Fruit fly (Drosophila melanogaster) whole organism, embryonic: ENCODE data around the gene Vti1a.

Experiments used
- ATbp ChIP-seq: fragments of 200-800 bp; sonication (Bioruptor generic); optimal IDR thresholded peaks from 2 replicates; lab custom pipeline; 2017; ENCODE audit warnings: missing biosample characterization, mild to moderate bottlenecking, missing genetic modification characterization, missing genetic modification reagents
- BEAF-32 ChIP-seq: fragments of 200-800 bp; sonication (Bioruptor generic); optimal IDR thresholded peaks from 3 replicates; lab custom pipeline; 2017; ENCODE audit warnings: missing biosample characterization, missing genetic modification characterization, mild to moderate bottlenecking, moderate library complexity, missing genetic modification reagents
- CG11456 ChIP-seq: fragments of 200-800 bp; sonication (Bioruptor generic); IDR thresholded peaks from 3 replicates; pipeline ENCODE4 v1.3.6; 2022; ENCODE audit warnings: missing biosample characterization, missing genetic modification characterization
- CG11560 ChIP-seq: fragments of 200-800 bp; sonication (Bioruptor generic); IDR thresholded peaks from 3 replicates; pipeline ENCODE4 v1.3.6; 2022; ENCODE audit warnings: missing biosample characterization, missing genetic modification characterization
- CG12744 ChIP-seq: fragments of 200-800 bp; sonication (Bioruptor generic); optimal IDR thresholded peaks from 2 replicates; lab custom pipeline; 2016; ENCODE audit warnings: missing biosample characterization, missing genetic modification characterization
- CG12769 ChIP-seq: fragments of 200-800 bp; sonication (Bioruptor generic); optimal IDR thresholded peaks from 2 replicates; lab custom pipeline; 2019; ENCODE audit warnings: missing biosample characterization, mild to moderate bottlenecking, missing genetic modification characterization, moderate library complexity
- CG12942 ChIP-seq: fragments of 200-800 bp; sonication (Bioruptor generic); optimal IDR thresholded peaks from 3 replicates; lab custom pipeline; 2016; ENCODE audit warnings: missing biosample characterization, missing genetic modification characterization
- CG16813 ChIP-seq: fragments of 200-800 bp; sonication (Bioruptor generic); IDR thresholded peaks from 3 replicates; pipeline ENCODE4 v1.3.6; 2022; ENCODE audit warnings: missing biosample characterization, missing genetic modification characterization; ENCODE audit not compliant: partially characterized antibody
- CG16815 ChIP-seq: fragments of 200-800 bp; sonication (Bioruptor generic); optimal IDR thresholded peaks from 3 replicates; lab custom pipeline; 2017; ENCODE audit warnings: missing biosample characterization, mild to moderate bottlenecking, missing genetic modification characterization
- CG17186 ChIP-seq: fragments of 200-800 bp; sonication (Bioruptor generic); optimal IDR thresholded peaks from 3 replicates; lab custom pipeline; 2017; ENCODE audit warnings: missing biosample characterization, missing genetic modification reagents, missing genetic modification characterization
- CG31441 ChIP-seq: fragments of 200-800 bp; sonication (Bioruptor generic); IDR thresholded peaks from 2 replicates; pipeline ENCODE4 v1.3.6; 2022; ENCODE audit warnings: missing biosample characterization, missing genetic modification characterization
- CG7745 ChIP-seq: fragments of 200-800 bp; sonication (Bioruptor generic); optimal IDR thresholded peaks from 2 replicates; lab custom pipeline; 2018; ENCODE audit warnings: missing biosample characterization, mild to moderate bottlenecking, missing genetic modification characterization, moderate library complexity
- CHES-1-like ChIP-seq: fragments of 200-800 bp; sonication (Bioruptor generic); optimal IDR thresholded peaks from 2 replicates; lab custom pipeline; 2016; ENCODE audit warnings: missing biosample characterization, missing genetic modification characterization
- D19B ChIP-seq: fragments of 200-800 bp; sonication (Bioruptor generic); optimal IDR thresholded peaks from 2 replicates; lab custom pipeline; 2017; ENCODE audit warnings: missing biosample characterization, mild to moderate bottlenecking, missing genetic modification characterization
- Deaf1 ChIP-seq: fragments of 200-800 bp; optimal IDR thresholded peaks from 3 replicates; lab custom pipeline; 2019; ENCODE audit warnings: missing biosample characterization, mild to moderate bottlenecking, missing genetic modification characterization, moderate library complexity
- Dll ChIP-seq: fragments of 200-800 bp; sonication (Bioruptor generic); IDR thresholded peaks from 4 replicates; pipeline ENCODE4 v1.3.6; 2022; ENCODE audit warnings: missing biosample characterization, missing genetic modification characterization; ENCODE audit not compliant: partially characterized antibody
- Hand ChIP-seq: fragments of 200-800 bp; sonication (Bioruptor generic); optimal IDR thresholded peaks from 2 replicates; lab custom pipeline; 2017; ENCODE audit warnings: mild to moderate bottlenecking, missing biosample characterization, missing genetic modification reagents, missing genetic modification characterization
- Hmr ChIP-seq: fragments of 200-800 bp; sonication (Bioruptor generic); optimal IDR thresholded peaks from 3 replicates; lab custom pipeline; 2017; ENCODE audit warnings: mild to moderate bottlenecking, missing biosample characterization, missing genetic modification reagents, missing genetic modification characterization
- Hr51 ChIP-seq, 2 experiments: fragments of 200-800 bp; sonication (Bioruptor generic); optimal IDR thresholded peaks; 2 replicates in 1 of 2; 3 replicates in 1 of 2; lab custom pipeline; 2016 to 2018; ENCODE audit warnings: missing biosample characterization in 2 of 2, missing genetic modification characterization in 2 of 2, mild to moderate bottlenecking in 1 of 2, moderate library complexity in 1 of 2
- Hr78 ChIP-seq, 2 experiments: fragments of 200-800 bp in 1 of 2; fragments of >200 bp in 1 of 2; sonication (Bioruptor generic) in 1 of 2; optimal IDR thresholded peaks; 2 replicates each; lab custom pipeline; 2017 to 2019; ENCODE audit warnings: missing biosample characterization in 2 of 2, missing genetic modification characterization in 2 of 2, mild to moderate bottlenecking in 1 of 2, moderate library complexity in 1 of 2
- Med ChIP-seq: fragments of 200-800 bp; sonication (Bioruptor generic); peaks from one replicate; lab custom pipeline; 2016; ENCODE audit warnings: missing biosample characterization, missing genetic modification characterization, mild to moderate bottlenecking, inconsistent platforms, moderate library complexity
- Meics ChIP-seq: fragments of 200-800 bp; sonication (Bioruptor generic); optimal IDR thresholded peaks from 2 replicates; lab custom pipeline; 2017; ENCODE audit warnings: missing biosample characterization, mild to moderate bottlenecking, missing genetic modification characterization
- Neu2 ChIP-seq: fragments of 200-800 bp; sonication (Bioruptor generic); optimal IDR thresholded peaks from 3 replicates; lab custom pipeline; 2016; ENCODE audit warnings: missing biosample characterization, missing genetic modification characterization, borderline replicate concordance
- Pdp1 ChIP-seq, 2 experiments: fragments of 200-800 bp; sonication (Bioruptor generic); optimal IDR thresholded peaks; 3 replicates each; lab custom pipeline; 2016; ENCODE audit warnings: missing biosample characterization in 2 of 2, missing genetic modification characterization in 2 of 2, mild to moderate bottlenecking in 1 of 2, moderate library complexity in 1 of 2
- Poxn ChIP-seq: fragments of 200-800 bp; sonication (Bioruptor generic); IDR thresholded peaks from 2 replicates; pipeline ENCODE4 v1.3.6; 2022; ENCODE audit warnings: missing biosample characterization, missing genetic modification characterization
- Usf ChIP-seq: fragments of 200-800 bp; sonication (Bioruptor generic); optimal IDR thresholded peaks from 2 replicates; lab custom pipeline; 2017; ENCODE audit warnings: missing genotype, missing biosample characterization, missing genetic modification characterization
- amos ChIP-seq: fragments of 200-800 bp; sonication (Bioruptor generic); IDR thresholded peaks from 2 replicates; pipeline ENCODE4 v1.3.6; 2022; ENCODE audit warnings: missing biosample characterization, missing genetic modification characterization; ENCODE audit not compliant: partially characterized antibody
- bcd ChIP-seq: fragments of 200-800 bp; sonication (Bioruptor generic); optimal IDR thresholded peaks from 2 replicates; lab custom pipeline; 2017; ENCODE audit warnings: missing biosample characterization, mild to moderate bottlenecking, missing genetic modification characterization
- crol ChIP-seq: fragments of 200-800 bp; sonication (Bioruptor generic); IDR thresholded peaks from 2 replicates; pipeline ENCODE4 v1.3.6; 2022; ENCODE audit warnings: missing biosample characterization, missing genetic modification characterization
- crp ChIP-seq, 2 experiments: fragments of 200-800 bp; sonication (Bioruptor generic); optimal IDR thresholded peaks; 2 replicates in 1 of 2; 3 replicates in 1 of 2; lab custom pipeline; 2017; ENCODE audit warnings: missing biosample characterization in 2 of 2, missing genetic modification characterization in 2 of 2, mild to moderate bottlenecking in 1 of 2, moderate library complexity in 1 of 2
- dysf ChIP-seq: fragments of 200-800 bp; sonication (Bioruptor generic); IDR thresholded peaks from 3 replicates; pipeline ENCODE4 v1.3.6; 2022; ENCODE audit warnings: missing biosample characterization, missing genetic modification characterization
- exex ChIP-seq: fragments of 200-800 bp; sonication (Bioruptor generic); optimal IDR thresholded peaks from 4 replicates; lab custom pipeline; 2018; ENCODE audit warnings: missing biosample characterization, mild to moderate bottlenecking, missing genetic modification characterization, moderate library complexity
- grn ChIP-seq: fragments of 200-800 bp; sonication (Bioruptor generic); optimal IDR thresholded peaks from 3 replicates; lab custom pipeline; 2017; ENCODE audit warnings: missing biosample characterization, missing genetic modification characterization
- insv ChIP-seq, 2 experiments: fragments of 200-800 bp; sonication (Bioruptor generic); optimal IDR thresholded peaks; 3 replicates each; lab custom pipeline; 2016 to 2018; ENCODE audit warnings: missing biosample characterization in 2 of 2, missing genetic modification characterization in 2 of 2
- lmd ChIP-seq: fragments of 200-800 bp; sonication (Bioruptor generic); IDR thresholded peaks from 2 replicates; pipeline ENCODE4 v1.3.6; 2022; ENCODE audit warnings: missing biosample characterization, missing genetic modification characterization
- mld ChIP-seq: fragments of 200-800 bp; sonication (Bioruptor generic); IDR thresholded peaks from 3 replicates; pipeline ENCODE4 v1.3.6; 2022; ENCODE audit warnings: missing biosample characterization, missing genetic modification characterization; ENCODE audit not compliant: partially characterized antibody
- pb ChIP-seq: fragments of 200-800 bp; sonication (Bioruptor generic); optimal IDR thresholded peaks from 3 replicates; lab custom pipeline; 2016; ENCODE audit warnings: missing biosample characterization, missing genetic modification characterization
- pum ChIP-seq: fragments of 200-800 bp; sonication (Bioruptor generic); optimal IDR thresholded peaks from 2 replicates; lab custom pipeline; 2016; ENCODE audit warnings: missing biosample characterization, missing genetic modification characterization
- pzg ChIP-seq: fragments of 200-800 bp; sonication (Bioruptor generic); optimal IDR thresholded peaks from 3 replicates; lab custom pipeline; 2018; ENCODE audit warnings: missing biosample characterization, mild to moderate bottlenecking, missing genetic modification characterization, moderate library complexity
- run ChIP-seq: fragments of 200-800 bp; sonication (Bioruptor generic); optimal IDR thresholded peaks from 3 replicates; lab custom pipeline; 2018; ENCODE audit warnings: missing biosample characterization, mild to moderate bottlenecking, missing genetic modification characterization
- sd ChIP-seq: fragments of 200-800 bp; sonication (Bioruptor generic); optimal IDR thresholded peaks from 3 replicates; lab custom pipeline; 2018; ENCODE audit warnings: missing biosample characterization, mild to moderate bottlenecking, missing genetic modification characterization, moderate library complexity
- sens ChIP-seq: fragments of 200-800 bp; sonication (Bioruptor generic); peaks from one replicate; lab custom pipeline; 2016; ENCODE audit warnings: missing biosample characterization, missing genetic modification characterization
- slbo ChIP-seq: fragments of 200-800 bp; sonication (Bioruptor generic); IDR thresholded peaks from 2 replicates; pipeline ENCODE4 v1.3.6; 2022; ENCODE audit warnings: missing biosample characterization, missing genetic modification characterization
- tup ChIP-seq: fragments of 200-800 bp; sonication (Bioruptor generic); optimal IDR thresholded peaks from 2 replicates; lab custom pipeline; 2016; ENCODE audit warnings: missing biosample characterization, mild to moderate bottlenecking, missing genetic modification characterization, moderate library complexity

Vti1a gene

DNA sequence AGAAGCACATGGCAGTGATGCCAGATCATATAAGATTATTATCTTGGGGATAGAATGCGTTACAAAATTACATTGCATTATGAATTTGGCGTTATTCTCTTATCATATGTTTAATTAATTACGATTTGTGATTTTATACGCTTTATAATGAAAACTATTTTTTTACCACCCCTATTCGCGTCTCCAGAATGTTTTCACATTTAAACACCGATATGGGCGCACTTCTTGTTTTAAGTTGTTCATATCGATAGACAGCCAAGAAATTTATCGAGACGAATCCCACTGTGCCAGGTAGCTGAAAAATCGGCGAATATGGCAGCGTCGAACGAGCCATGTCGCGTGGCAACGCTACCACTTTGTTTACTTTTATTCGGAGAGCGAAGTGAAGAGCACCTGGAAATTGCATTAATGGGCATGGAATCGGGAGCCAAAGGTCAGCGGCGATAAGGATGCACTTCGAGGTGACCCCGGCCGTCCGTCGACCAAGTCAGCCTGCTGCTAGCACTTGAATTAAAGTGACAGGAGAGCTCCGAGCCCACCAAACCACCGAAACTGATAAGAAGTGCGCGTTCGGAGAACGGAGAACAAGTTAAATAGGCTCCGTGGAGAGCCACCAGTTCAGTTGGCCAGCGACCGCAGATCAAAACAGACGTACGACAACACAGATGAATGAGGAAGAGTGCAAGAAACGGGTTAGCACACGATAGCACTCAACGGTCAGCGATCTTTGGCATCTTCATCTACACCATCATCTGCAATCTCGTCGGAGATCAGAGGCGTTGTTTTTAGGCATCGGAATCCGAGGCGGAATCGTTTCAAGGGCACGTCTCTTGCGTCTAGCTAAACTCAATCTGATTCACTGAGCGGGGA lies 44.3 kb downstream of the Vti1a start, which contains the start of gene Gale (continued):
- TF ChIP-seq CG31441 (GFP tag; lab: Robert Waterston, UW) (0 out of 2 replicates have a peak, but pooled peaks have one; percentile 11), Usf (GFP tag; lab: Kevin White, UChicago) (no peak), CG12769 (tag; lab: Kevin White, UChicago) (peak; percentile 26), Hmr (GFP tag; lab: Kevin White, UChicago) (peak; percentile 25), Dll (GFP tag; lab: Robert Waterston, UW) (peak; percentile 74; the same call in 3 of the 4 replicates)

DNA sequence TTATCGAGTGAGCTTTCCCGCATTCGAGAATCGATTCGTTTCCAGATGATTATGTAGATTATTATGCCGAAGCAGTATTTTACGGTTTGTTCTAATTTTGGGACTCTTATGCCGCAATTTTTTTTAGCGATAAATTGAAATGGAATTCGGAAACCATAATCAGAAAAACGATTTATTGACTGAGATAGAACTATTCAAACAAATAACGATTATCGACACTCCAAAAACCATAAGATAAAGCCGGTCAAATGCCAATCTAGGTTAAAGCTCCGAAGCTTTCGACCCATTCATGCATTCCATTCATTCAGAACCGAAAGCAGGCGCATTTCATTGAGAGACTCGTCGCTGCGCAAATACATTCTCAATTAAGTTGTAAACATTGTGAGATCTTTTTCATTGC lies 45.2 kb downstream of the Vti1a start:
- no peak for TF ChIP-seq CG16813 (GFP tag; lab: Robert Waterston, UW)
- peak in 1 of 2 experiments; percentile 88 for TF ChIP-seq Hr78 (GFP tag; optimal IDR thresholded peaks at IDR 0.05; lab: Kevin White, UChicago)
- TF ChIP-seq Poxn, result no peak
- peak; percentile 31 for TF ChIP-seq Deaf1 (tag; lab: Kevin White, UChicago)
- TF ChIP-seq BEAF-32 (GFP tag; lab: Kevin White, UChicago), result no peak
- TF ChIP-seq lmd (GFP tag; lab: Robert Waterston, UW), result no peak
- TF ChIP-seq CG17186 (GFP tag; lab: Kevin White, UChicago), result no peak
- TF ChIP-seq Med (GFP tag; lab: Kevin White, UChicago), result no peak
- no peak for TF ChIP-seq CG11560
- TF ChIP-seq amos (GFP tag; lab: Robert Waterston, UW), result no peak
- peak; percentile 58 for TF ChIP-seq sens (GFP tag; lab: Kevin White, UChicago)
- no peak for TF ChIP-seq crol (GFP tag; lab: Robert Waterston, UW)
- TF ChIP-seq exex, result peak; percentile 67
- no peak for TF ChIP-seq crp (GFP tag; optimal IDR thresholded peaks at IDR 0.05; lab: Kevin White, UChicago)
- TF ChIP-seq bcd (GFP tag; lab: Kevin White, UChicago), result no peak
- no peak for TF ChIP-seq Hr51 (GFP tag; optimal IDR thresholded peaks at IDR 0.05; lab: Kevin White, UChicago)
- no peak for TF ChIP-seq ATbp
- TF ChIP-seq insv (GFP tag; optimal IDR thresholded peaks at IDR 0.05; lab: Kevin White, UChicago), result no peak
- peak; percentile 87 for TF ChIP-seq sd (tag; lab: Kevin White, UChicago)
- peak; percentile 65 for TF ChIP-seq run (tag; lab: Kevin White, UChicago)
- no peak for TF ChIP-seq mld (GFP tag; lab: Robert Waterston, UW)
- TF ChIP-seq grn, result peak; percentile 61
- TF ChIP-seq CG16815 (GFP tag; lab: Kevin White, UChicago), result no peak
- TF ChIP-seq CG7745 (tag; lab: Kevin White, UChicago), result no peak
- TF ChIP-seq Pdp1 (GFP tag; optimal IDR thresholded peaks at IDR 0.05; lab: Kevin White, UChicago), result peak in 1 of 2 experiments; percentile 23
- no peak for TF ChIP-seq pum
- TF ChIP-seq tup (GFP tag; lab: Kevin White, UChicago), result no peak

DNA sequence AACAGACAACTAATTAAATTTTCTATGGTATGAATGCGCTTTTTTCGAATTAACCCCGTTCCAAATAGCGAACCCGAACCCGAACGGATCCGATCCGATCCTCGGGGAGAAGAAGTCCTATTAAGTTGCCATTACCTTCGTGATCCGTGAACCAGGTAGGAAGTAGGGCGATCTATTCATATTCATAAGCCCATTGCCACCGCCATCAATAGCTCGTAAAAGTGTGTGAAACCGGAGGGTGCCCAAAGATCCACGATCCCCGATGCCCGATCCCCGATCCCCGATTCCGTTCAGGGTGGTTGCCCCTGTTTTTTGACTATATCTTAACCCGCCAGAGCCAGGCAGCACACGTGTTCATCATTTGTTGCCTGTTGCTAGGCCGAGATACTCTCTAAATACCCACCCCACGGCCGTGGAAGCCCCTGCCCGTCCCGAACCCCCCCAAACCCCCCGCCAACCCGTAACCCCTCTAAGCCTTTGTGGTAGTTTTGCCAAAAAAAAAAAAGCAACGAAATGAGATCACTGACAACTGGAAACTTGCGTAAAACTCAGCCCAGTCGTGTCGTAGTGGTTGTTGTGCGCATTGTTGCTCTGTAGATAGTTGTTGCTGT lies 47.2 kb downstream of the Vti1a start:
- TF ChIP-seq dysf (GFP tag; lab: Robert Waterston, UW), result no peak
- no peak for TF ChIP-seq Neu2
- no peak for TF ChIP-seq D19B (GFP tag; lab: Kevin White, UChicago)
- no peak for TF ChIP-seq CG7745 (tag; lab: Kevin White, UChicago)
- TF ChIP-seq CG11456 (GFP tag; lab: Robert Waterston, UW), result no peak
- no peak for TF ChIP-seq slbo (GFP tag; lab: Robert Waterston, UW)
- TF ChIP-seq CG12744, result no peak
- no peak for TF ChIP-seq CG12942 (GFP tag; lab: Kevin White, UChicago)
- TF ChIP-seq sd (tag; lab: Kevin White, UChicago), result no peak
- TF ChIP-seq Hand (GFP tag; lab: Kevin White, UChicago), result no peak
- no peak for TF ChIP-seq pzg (GFP tag; lab: Kevin White, UChicago)
- TF ChIP-seq Meics (GFP tag; lab: Kevin White, UChicago), result no peak
- no peak for TF ChIP-seq CHES-1-like (GFP tag; lab: Kevin White, UChicago)
- no peak for TF ChIP-seq Usf (GFP tag; lab: Kevin White, UChicago)
- no peak for TF ChIP-seq pb (GFP tag; lab: Kevin White, UChicago)
